Worm (Caenorhabditis elegans) whole organism, L3 larva: ENCODE data around the gene F59A6.12.

Experiments
- aly-2 ChIP-seq: fragments of 150-350 bp; optimal IDR thresholded peaks from 2 replicates; lab custom pipeline; 2014; ENCODE audit warnings: missing biosample characterization, missing genetic modification characterization
- ama-1 ChIP-seq: fragments of 150-350 bp; optimal IDR thresholded peaks from 2 replicates; lab custom pipeline; 2018
- ceh-16 ChIP-seq: sonication (generic microtip); optimal IDR thresholded peaks from 2 replicates; lab custom pipeline; 2017; ENCODE audit warnings: missing biosample characterization, missing genetic modification characterization
- nhr-11 ChIP-seq: fragments of 150-350 bp; optimal IDR thresholded peaks from 2 replicates; lab custom pipeline; 2014; ENCODE audit warnings: missing biosample characterization, missing genetic modification characterization
- nhr-25 ChIP-seq: sonication (generic microtip); optimal IDR thresholded peaks from 2 replicates; lab custom pipeline; 2017; ENCODE audit warnings: missing biosample characterization, missing genetic modification characterization
- skn-1 ChIP-seq: fragments of 150-350 bp; optimal IDR thresholded peaks from 2 replicates; lab custom pipeline; 2014; ENCODE audit warnings: missing biosample characterization, missing genetic modification characterization
- ztf-11 ChIP-seq: fragments of 150-350 bp; optimal IDR thresholded peaks from 2 replicates; lab custom pipeline; 2014; ENCODE audit warnings: missing biosample characterization, missing genetic modification characterization

DNA sequence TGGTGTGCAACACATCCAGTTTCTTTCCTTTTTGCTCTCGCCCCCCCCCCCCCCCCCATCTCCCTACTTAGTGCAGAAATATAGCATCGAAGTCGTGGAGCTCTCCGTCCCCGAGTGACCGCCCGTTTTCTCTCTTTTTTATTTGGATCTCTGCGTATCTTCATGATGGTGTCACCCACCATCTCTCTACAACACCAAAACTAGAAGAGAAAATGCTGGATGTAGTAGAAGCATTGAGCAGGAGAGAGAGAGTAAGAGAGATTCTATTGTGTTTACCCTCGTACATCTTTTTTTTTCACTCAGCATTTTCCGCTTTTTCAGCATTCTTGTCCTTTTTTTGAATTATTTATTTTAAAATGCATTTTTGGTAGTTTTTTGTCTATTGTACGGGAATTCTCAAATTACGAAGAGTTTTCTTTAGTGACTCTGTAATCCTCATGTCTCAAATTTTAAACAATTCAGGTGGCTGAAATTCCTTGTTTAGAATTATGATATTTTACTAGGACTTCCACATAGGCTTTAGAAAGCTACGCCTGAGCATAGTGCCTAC, 30.6 kb upstream of the F59A6.12 start:
- TF ChIP-seq ama-1 (lab: Kevin White, UChicago) (no peak), ztf-11 (tag; lab: Kevin White, UChicago) (no peak), skn-1 (tag; lab: Kevin White, UChicago) (no peak), nhr-25 (tag; lab: Kevin White, UChicago) (no peak), nhr-11 (no peak), aly-2 (tag; lab: Kevin White, UChicago) (no peak), ceh-16 (no peak)
